Fruit fly (Drosophila melanogaster): Measurements from ENCODE around the gene ATPsynbetaL.
A peak's percentile ranks its signal among the peaks of the same experiment; 100 is the strongest.

ATPsynbetaL gene

DNA sequence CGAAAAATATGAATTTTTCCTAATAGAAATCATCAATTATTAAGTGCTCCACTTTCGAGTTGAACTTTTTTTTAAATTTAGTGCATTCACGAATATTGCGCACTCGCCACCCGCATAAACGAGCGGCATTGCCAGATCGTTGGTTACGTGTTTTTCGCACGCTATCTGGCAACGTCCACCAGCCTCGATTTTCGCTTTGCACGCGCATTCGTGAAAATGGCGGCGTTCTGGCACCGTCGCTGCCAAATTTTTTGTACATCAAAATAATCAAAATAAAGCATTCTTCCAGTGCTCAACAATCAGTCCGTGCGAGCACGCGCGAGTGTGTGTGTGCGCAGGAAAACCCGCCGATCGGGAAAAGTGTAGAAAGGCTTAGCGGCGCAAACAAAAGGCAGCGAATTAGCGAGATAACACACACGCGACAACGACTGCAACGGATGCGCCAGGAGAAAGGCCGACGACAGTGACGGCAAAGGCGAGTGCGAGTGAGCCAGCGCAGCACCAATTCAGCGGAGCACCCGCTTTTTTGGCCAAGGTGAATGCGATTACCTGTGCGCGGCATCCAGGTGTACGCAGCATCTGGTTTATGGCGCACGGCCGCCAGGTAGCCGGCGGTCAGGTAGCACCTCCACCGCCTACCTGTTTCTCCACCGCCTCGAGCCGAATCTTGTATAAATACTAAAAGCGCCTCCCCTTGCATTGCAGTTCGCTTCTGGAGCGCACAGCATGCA, 16.1 kb downstream of the ATPsynbetaL start (continued):
- TF ChIP-seq grau (tag; optimal IDR thresholded peaks at IDR 0.05) (peak; percentile 82), CG12071 (GFP tag; optimal IDR thresholded peaks at IDR 0.05) (no peak), CG10431 (GFP tag; optimal IDR thresholded peaks at IDR 0.05) (peak; percentile 48), prd (optimal IDR thresholded peaks at IDR 0.05) (no peak), prd (GFP tag; IDR thresholded peaks at IDR 0.05) (peak; percentile 82), crc (GFP tag; optimal IDR thresholded peaks at IDR 0.05) (peak; percentile 77), nau (GFP tag; optimal IDR thresholded peaks at IDR 0.05) (no peak), CG6175 (GFP tag; IDR thresholded peaks at IDR 0.05) (no peak), CG31224 (GFP tag; IDR thresholded peaks at IDR 0.05) (peak; percentile 48; the same call in 1 of the 2 replicates), caup (GFP tag; optimal IDR thresholded peaks at IDR 0.05; ENCODE audit: severe bottlenecking) (no peak), org-1 (GFP tag; optimal IDR thresholded peaks at IDR 0.05) (peak; percentile 76), pros (GFP tag; optimal IDR thresholded peaks at IDR 0.05) (no peak), CG15073 (GFP tag; optimal IDR thresholded peaks at IDR 0.05) (peak; percentile 32), nerfin-2 (GFP tag; IDR thresholded peaks at IDR 0.05; ENCODE audit: partially characterized antibody) (peak; percentile 35; the same call in 1 of the 2 replicates), crol (GFP tag; IDR thresholded peaks at IDR 0.05) (no peak), Hmx (GFP tag; optimal IDR thresholded peaks at IDR 0.05) (peak; percentile 68), CG12744 (GFP tag; optimal IDR thresholded peaks at IDR 0.05) (peak; percentile 61), Hmr (GFP tag; optimal IDR thresholded peaks at IDR 0.05) (no peak), CG15011 (GFP tag; optimal IDR thresholded peaks at IDR 0.05) (no peak), Atf3 (GFP tag; optimal IDR thresholded peaks at IDR 0.05) (peak; percentile 48), Trl (optimal IDR thresholded peaks at IDR 0.05) (no peak), Trl (GFP tag; optimal IDR thresholded peaks at IDR 0.05) (peak; percentile 84), pita (GFP tag; optimal IDR thresholded peaks at IDR 0.05) (no peak), Dll (GFP tag; IDR thresholded peaks at IDR 0.05; ENCODE audit: partially characterized antibody) (peak; percentile 72), dan (GFP tag; IDR thresholded peaks at IDR 0.05) (no peak), CG9932 (GFP tag; IDR thresholded peaks at IDR 0.05) (peak; percentile 83), nerfin-1 (tag; optimal IDR thresholded peaks at IDR 0.05) (peak; percentile 78), HLHmδ (GFP tag; optimal IDR thresholded peaks at IDR 0.05) (peak; percentile 46), zf30C (GFP tag; optimal IDR thresholded peaks at IDR 0.05) (no peak), Dfd (GFP tag; optimal IDR thresholded peaks at IDR 0.05) (no peak), CG18619 (GFP tag; optimal IDR thresholded peaks at IDR 0.05) (peak; percentile 82), CG12299 (tag; optimal IDR thresholded peaks at IDR 0.05) (no peak), HHEX (GFP tag; optimal IDR thresholded peaks at IDR 0.05) (no peak), CG15514 (GFP tag; optimal IDR thresholded peaks at IDR 0.05) (peak; percentile 89), maf-S (GFP tag; optimal IDR thresholded peaks at IDR 0.05) (peak; percentile 82), Antp (GFP tag; optimal IDR thresholded peaks at IDR 0.05) (peak; percentile 88), phol (tag; optimal IDR thresholded peaks at IDR 0.05) (peak; percentile 100), CG5953 (GFP tag; IDR thresholded peaks at IDR 0.05) (peak; percentile 71), CG8388 (GFP tag; optimal IDR thresholded peaks at IDR 0.05) (peak; percentile 73), exex (tag; optimal IDR thresholded peaks at IDR 0.05) (peak; percentile 64), Taf1 (GFP tag; IDR thresholded peaks at IDR 0.05) (peak; percentile 22; the same call in 1 of the 2 replicates), Sin3A (optimal IDR thresholded peaks at IDR 0.05) (peak; percentile 62), ERR (GFP tag; optimal IDR thresholded peaks at IDR 0.05) (peak; percentile 85), Scr (GFP tag; IDR thresholded peaks at IDR 0.05; ENCODE audit: partially characterized antibody) (peak; percentile 62), CG10267 (tag; optimal IDR thresholded peaks at IDR 0.05) (peak; percentile 82), CG7556 (GFP tag; optimal IDR thresholded peaks at IDR 0.05) (peak; percentile 86), Myb (GFP tag; optimal IDR thresholded peaks at IDR 0.05) (peak; percentile 33), CG16813 (GFP tag; IDR thresholded peaks at IDR 0.05; ENCODE audit: partially characterized antibody) (peak; percentile 70), toy (GFP tag; IDR thresholded peaks at IDR 0.05) (peak; percentile 52; the same call in 1 of the 2 replicates)

All from whole organism, embryonic.